Fruit fly (Drosophila melanogaster): ENCODE data around the gene CIA30.

dm6 chr3R:29737891-29738290 is 1.1 kb downstream of the CIA30 start, which contains the start of gene Gnpnat:
- TF ChIP-seq Myc (optimal IDR thresholded peaks at IDR 0.05) (no peak), psq (optimal IDR thresholded peaks at IDR 0.05) (peak; percentile 14), insv (optimal IDR thresholded peaks at IDR 0.05) (no peak), ttk (optimal IDR thresholded peaks at IDR 0.05) (no peak), Sin3A (optimal IDR thresholded peaks at IDR 0.05) (no peak)

Measured in Kc167 (cell line).